Fruit fly (Drosophila melanogaster): ENCODE measurements around the gene CG6985.

CG6985 gene

DNA sequence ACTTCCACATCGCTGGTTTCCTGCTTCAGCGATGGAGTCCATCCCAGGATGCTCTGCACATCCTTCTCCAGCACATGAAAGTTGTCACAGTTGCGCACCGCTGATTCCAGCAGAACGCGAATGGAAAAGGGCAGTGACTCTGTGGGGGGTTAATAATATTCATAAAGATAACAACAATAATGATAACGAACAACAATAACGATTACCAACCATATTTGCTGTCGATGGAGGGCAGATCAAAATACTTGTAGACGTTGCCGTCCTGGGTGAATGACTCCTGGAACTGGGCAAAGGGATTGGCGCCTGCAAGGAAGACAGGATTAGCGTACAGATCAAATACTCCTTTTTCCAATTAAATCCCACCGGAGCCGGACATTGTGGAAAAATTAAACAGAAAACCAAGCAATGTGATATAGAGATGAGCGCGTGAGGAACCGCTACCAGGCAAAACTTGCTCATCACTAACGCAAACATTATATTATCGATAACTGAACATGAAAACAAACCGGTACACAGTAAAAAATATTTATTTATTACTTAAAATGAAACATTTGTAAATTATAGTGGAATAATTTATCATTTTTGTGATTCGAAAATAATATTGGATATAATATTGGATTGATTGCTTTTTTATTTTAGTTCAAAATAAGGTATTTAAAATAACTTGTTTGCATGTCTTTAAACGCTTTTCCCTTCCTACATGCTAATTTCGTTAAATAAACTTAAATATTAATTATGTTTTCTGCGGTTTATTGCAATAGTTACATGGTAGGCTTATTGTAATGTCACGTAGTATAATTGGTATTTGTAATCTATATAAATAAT, 16.6 kb upstream of the CG6985 start, which contains the start of gene Irp-1A (continued):
- TF ChIP-seq HLH3B (GFP tag; IDR thresholded peaks at IDR 0.05), result peak; percentile 87
- TF ChIP-seq zen2 (GFP tag; IDR thresholded peaks at IDR 0.05; ENCODE audit: partially characterized antibody), result peak; percentile 71
- peak; percentile 61 for TF ChIP-seq CG8290 (GFP tag; optimal IDR thresholded peaks at IDR 0.05)
- TF ChIP-seq CG8290 (tag; optimal IDR thresholded peaks at IDR 0.05), result peak in 1 of 2 experiments; percentile 83
- no peak for TF ChIP-seq jigr1 (GFP tag; IDR thresholded peaks at IDR 0.05)
- peak; percentile 28; the same call in 1 of the 2 replicates for TF ChIP-seq cas (GFP tag; IDR thresholded peaks at IDR 0.05)
- TF ChIP-seq Nf-YA (GFP tag; IDR thresholded peaks at IDR 0.05), result peak; percentile 15; the same call in 1 of the 2 replicates
- peak; percentile 71 for TF ChIP-seq Awh (GFP tag; IDR thresholded peaks at IDR 0.05)
- TF ChIP-seq Nf-YB (GFP tag; optimal IDR thresholded peaks at IDR 0.05), result peak; percentile 65
- peak; percentile 78 for TF ChIP-seq CG15514 (GFP tag; optimal IDR thresholded peaks at IDR 0.05)
- no peak for TF ChIP-seq ftz-f1 (GFP tag; optimal IDR thresholded peaks at IDR 0.05)
- TF ChIP-seq CG3163 (GFP tag; optimal IDR thresholded peaks at IDR 0.05), result no peak
- no peak for TF ChIP-seq grn (GFP tag; optimal IDR thresholded peaks at IDR 0.05)
- peak; percentile 62 for TF ChIP-seq tna (GFP tag; IDR thresholded peaks at IDR 0.05; ENCODE audit: partially characterized antibody)
- TF ChIP-seq Dfd (GFP tag; optimal IDR thresholded peaks at IDR 0.05), result no peak
- peak; percentile 45; the same call in 1 of the 3 replicates for TF ChIP-seq H15 (GFP tag; IDR thresholded peaks at IDR 0.05)
- peak; percentile 58 for TF ChIP-seq onecut (GFP tag; IDR thresholded peaks at IDR 0.05)
- TF ChIP-seq Fer1 (GFP tag; optimal IDR thresholded peaks at IDR 0.05), result peak; percentile 76
- peak; percentile 58 for TF ChIP-seq gro (GFP tag; optimal IDR thresholded peaks at IDR 0.05)
- TF ChIP-seq CG7786 (GFP tag; optimal IDR thresholded peaks at IDR 0.05), result peak; percentile 17
- peak; percentile 85 for TF ChIP-seq lab (GFP tag; optimal IDR thresholded peaks at IDR 0.05)
- peak; percentile 78 for TF ChIP-seq stc (GFP tag; IDR thresholded peaks at IDR 0.05)
- peak; percentile 35 for TF ChIP-seq dm (GFP tag; optimal IDR thresholded peaks at IDR 0.05)
- no peak for TF ChIP-seq NK7.1 (GFP tag; optimal IDR thresholded peaks at IDR 0.05)
- TF ChIP-seq Oaz (GFP tag; IDR thresholded peaks at IDR 0.05), result peak; percentile 57
- TF ChIP-seq CG17186 (GFP tag; optimal IDR thresholded peaks at IDR 0.05), result no peak
- TF ChIP-seq Bgb (GFP tag; IDR thresholded peaks at IDR 0.05; ENCODE audit: partially characterized antibody), result peak; percentile 86
- TF ChIP-seq Mes4 (GFP tag; optimal IDR thresholded peaks at IDR 0.05), result no peak
- peak; percentile 77 for TF ChIP-seq HLH4C (GFP tag; IDR thresholded peaks at IDR 0.05; ENCODE audit: partially characterized antibody)
- TF ChIP-seq CG3995 (GFP tag; optimal IDR thresholded peaks at IDR 0.05), result peak; percentile 61
- no peak for TF ChIP-seq Hey (tag; optimal IDR thresholded peaks at IDR 0.05)
- TF ChIP-seq gt (GFP tag; IDR thresholded peaks at IDR 0.05), result no peak
- TF ChIP-seq ase (GFP tag; IDR thresholded peaks at IDR 0.05), result peak; percentile 59; the same call in 2 of the 3 replicates
- TF ChIP-seq Poxn (GFP tag; IDR thresholded peaks at IDR 0.05), result no peak
- no peak for TF ChIP-seq Stat92E (GFP tag; optimal IDR thresholded peaks at IDR 0.05)
- no peak for TF ChIP-seq CG7357 (GFP tag; IDR thresholded peaks at IDR 0.05)
- TF ChIP-seq E2f1 (GFP tag; IDR thresholded peaks at IDR 0.05), result peak; percentile 84
- peak; percentile 59 for TF ChIP-seq CG9817 (tag; optimal IDR thresholded peaks at IDR 0.05)
- TF ChIP-seq CG10565 (GFP tag; optimal IDR thresholded peaks at IDR 0.05), result no peak
- peak; percentile 87 for TF ChIP-seq Dll (GFP tag; IDR thresholded peaks at IDR 0.05; ENCODE audit: partially characterized antibody)
- peak; percentile 11 for TF ChIP-seq nau (GFP tag; optimal IDR thresholded peaks at IDR 0.05)
- TF ChIP-seq CG2129 (GFP tag; IDR thresholded peaks at IDR 0.05; ENCODE audit: partially characterized antibody), result peak; percentile 71
- TF ChIP-seq Hmx (GFP tag; optimal IDR thresholded peaks at IDR 0.05), result peak; percentile 7
- peak; percentile 89; the same call in 3 of the 4 replicates for TF ChIP-seq chinmo (GFP tag; IDR thresholded peaks at IDR 0.05; ENCODE audit: partially characterized antibody)
- peak; percentile 62 for TF ChIP-seq caup (GFP tag; optimal IDR thresholded peaks at IDR 0.05; ENCODE audit: severe bottlenecking)
- no peak for TF ChIP-seq pb (GFP tag; optimal IDR thresholded peaks at IDR 0.05)
- TF ChIP-seq Hr78 (GFP tag; optimal IDR thresholded peaks at IDR 0.05), result peak in 1 of 2 experiments; percentile 23
- TF ChIP-seq repo (GFP tag; optimal IDR thresholded peaks at IDR 0.05), result no peak
